Worm (Caenorhabditis elegans) whole organism, late embryonic: Measurements from ENCODE around the gene Y57G7A.11.
A peak's percentile ranks its signal among the peaks of the same experiment; 100 is the strongest.
"Not testable (repeated sequence)": the region's sequence is repeated elsewhere in the genome, so short reads cannot be mapped to it uniquely, and the experiment has no call there.

Experiments
- C08G9.2 ChIP-seq: sonication (generic microtip); optimal IDR thresholded peaks from 2 replicates; lab custom pipeline; 2016; ENCODE audit warnings: mild to moderate bottlenecking, missing genetic modification characterization, moderate library complexity, missing compliant biosample characterization
- F13H6.1 ChIP-seq: sonication (generic microtip); optimal IDR thresholded peaks from 2 replicates; lab custom pipeline; 2016; ENCODE audit warnings: missing genetic modification characterization, missing compliant biosample characterization
- K02D7.2 ChIP-seq: sonication (generic microtip); optimal IDR thresholded peaks from 2 replicates; lab custom pipeline; 2017; ENCODE audit warnings: mild to moderate bottlenecking, missing genetic modification characterization, missing compliant biosample characterization
- T23F11.4 ChIP-seq: fragments of 200-800 bp; sonication (Bioruptor generic); optimal IDR thresholded peaks from 2 replicates; lab custom pipeline; 2018; ENCODE audit warnings: mild to moderate bottlenecking, missing genetic modification characterization, missing compliant biosample characterization
- Y22D7AL.16 ChIP-seq: sonication (generic microtip); optimal IDR thresholded peaks from 2 replicates; lab custom pipeline; 2016; ENCODE audit warnings: missing genetic modification characterization, missing compliant biosample characterization
- ahr-1 ChIP-seq: sonication (generic microtip); optimal IDR thresholded peaks from 2 replicates; lab custom pipeline; 2016; ENCODE audit warnings: missing genetic modification characterization, missing compliant biosample characterization
- ceh-18 ChIP-seq: sonication (generic microtip); optimal IDR thresholded peaks from 2 replicates; lab custom pipeline; 2016; ENCODE audit warnings: missing genetic modification characterization, missing compliant biosample characterization
- ceh-2 ChIP-seq: sonication (generic microtip); optimal IDR thresholded peaks from 2 replicates; lab custom pipeline; 2016; ENCODE audit warnings: missing genotype, missing genetic modification characterization, missing compliant biosample characterization
- ceh-9 ChIP-seq: sonication (generic microtip); optimal IDR thresholded peaks from 2 replicates; lab custom pipeline; 2016; ENCODE audit warnings: mild to moderate bottlenecking, missing genetic modification characterization, inconsistent platforms, missing compliant biosample characterization
- dmd-4 ChIP-seq: sonication (generic microtip); optimal IDR thresholded peaks from 2 replicates; lab custom pipeline; 2016; ENCODE audit warnings: borderline replicate concordance, missing genetic modification characterization, missing compliant biosample characterization
- elt-2 ChIP-seq: sonication (generic microtip); optimal IDR thresholded peaks from 2 replicates; lab custom pipeline; 2016; ENCODE audit warnings: missing genetic modification reagents, missing genetic modification characterization, missing compliant biosample characterization
- ets-4 ChIP-seq: sonication (generic microtip); optimal IDR thresholded peaks from 2 replicates; lab custom pipeline; 2016; ENCODE audit warnings: missing genetic modification characterization, missing compliant biosample characterization
- eyg-1 ChIP-seq: sonication (generic microtip); optimal IDR thresholded peaks from 2 replicates; lab custom pipeline; 2016; ENCODE audit warnings: missing genotype, missing genetic modification characterization, missing compliant biosample characterization
- fkh-10 ChIP-seq: fragments of 150-350 bp; optimal IDR thresholded peaks from 2 replicates; lab custom pipeline; 2014; ENCODE audit warnings: missing biosample characterization, missing genetic modification reagents, missing genetic modification characterization
- fkh-6 ChIP-seq: sonication (generic microtip); optimal IDR thresholded peaks from 2 replicates; lab custom pipeline; 2016; ENCODE audit warnings: missing genetic modification characterization, missing compliant biosample characterization
- hlh-13 ChIP-seq: fragments of 200-800 bp; sonication (Bioruptor generic); optimal IDR thresholded peaks from 2 replicates; lab custom pipeline; 2018; ENCODE audit warnings: mild to moderate bottlenecking, missing genetic modification characterization, missing compliant biosample characterization
- hlh-15 ChIP-seq: sonication (generic microtip); optimal IDR thresholded peaks from 2 replicates; lab custom pipeline; 2016; ENCODE audit warnings: missing genetic modification characterization, missing compliant biosample characterization
- hlh-30 ChIP-seq: sonication (generic microtip); optimal IDR thresholded peaks from 2 replicates; lab custom pipeline; 2017; ENCODE audit warnings: antibody characterized with exemption, missing genetic modification characterization, missing compliant biosample characterization; ENCODE audit not compliant: insufficient read depth
- hlh-6 ChIP-seq: sonication (generic microtip); optimal IDR thresholded peaks from 2 replicates; lab custom pipeline; 2016; ENCODE audit warnings: missing genotype, missing genetic modification characterization, missing compliant biosample characterization
- hlh-8 ChIP-seq: sonication (generic microtip); optimal IDR thresholded peaks from 2 replicates; lab custom pipeline; 2016; ENCODE audit warnings: missing genotype, missing genetic modification characterization, missing compliant biosample characterization
- mec-3 ChIP-seq: sonication (generic microtip); optimal IDR thresholded peaks from 2 replicates; lab custom pipeline; 2016; ENCODE audit warnings: borderline replicate concordance, missing genetic modification characterization, missing compliant biosample characterization
- pat-9 ChIP-seq: fragments of 200-800 bp; sonication (Bioruptor generic); optimal IDR thresholded peaks from 2 replicates; lab custom pipeline; 2018; ENCODE audit warnings: mild to moderate bottlenecking, missing genetic modification characterization, moderate library complexity, missing compliant biosample characterization
- pqm-1 ChIP-seq: sonication (generic microtip); optimal IDR thresholded peaks from 2 replicates; lab custom pipeline; 2016; ENCODE audit warnings: missing genetic modification characterization, missing compliant biosample characterization
- rnt-1 ChIP-seq: sonication (generic microtip); optimal IDR thresholded peaks from 2 replicates; lab custom pipeline; 2016; ENCODE audit warnings: missing genetic modification characterization, missing compliant biosample characterization
- tbx-2 ChIP-seq: sonication (generic microtip); optimal IDR thresholded peaks from 2 replicates; lab custom pipeline; 2016; ENCODE audit warnings: missing genetic modification characterization, missing compliant biosample characterization
- ttx-3 ChIP-seq: sonication (generic microtip); optimal IDR thresholded peaks from 2 replicates; lab custom pipeline; 2016; ENCODE audit warnings: missing genetic modification reagents, missing genetic modification characterization, missing compliant biosample characterization
- unc-55 ChIP-seq: sonication (generic microtip); optimal IDR thresholded peaks from 2 replicates; lab custom pipeline; 2017; ENCODE audit warnings: missing biosample characterization, missing genetic modification reagents, missing genetic modification characterization
- ztf-16 ChIP-seq: sonication (generic microtip); optimal IDR thresholded peaks from 2 replicates; lab custom pipeline; 2017; ENCODE audit warnings: missing genetic modification characterization, missing compliant biosample characterization

The Y57G7A.11 gene

DNA sequence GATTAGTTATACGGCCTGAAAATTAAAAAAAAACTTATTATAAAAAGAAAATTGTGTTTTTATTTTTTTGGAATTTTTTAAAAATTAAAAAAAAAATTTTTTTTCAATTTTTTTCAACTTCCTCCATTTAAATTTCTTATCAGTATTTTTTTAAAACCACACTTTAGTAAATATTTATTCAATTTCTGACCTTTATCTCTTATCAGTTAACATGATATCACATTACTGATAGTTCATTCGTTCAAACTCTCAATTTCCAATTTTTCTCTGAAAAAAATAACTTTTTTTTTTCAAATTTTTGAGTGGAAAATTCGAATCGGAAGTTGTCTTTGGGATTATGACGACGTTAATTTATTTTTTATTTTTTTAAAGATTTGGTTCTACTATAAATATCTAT, 21.0 kb upstream of the Y57G7A.11 start:
- no peak for TF ChIP-seq Y22D7AL.16
- no peak for TF ChIP-seq T23F11.4 (GFP tag; lab: Kevin White, UChicago)
- peak; percentile 56 for TF ChIP-seq elt-2

DNA sequence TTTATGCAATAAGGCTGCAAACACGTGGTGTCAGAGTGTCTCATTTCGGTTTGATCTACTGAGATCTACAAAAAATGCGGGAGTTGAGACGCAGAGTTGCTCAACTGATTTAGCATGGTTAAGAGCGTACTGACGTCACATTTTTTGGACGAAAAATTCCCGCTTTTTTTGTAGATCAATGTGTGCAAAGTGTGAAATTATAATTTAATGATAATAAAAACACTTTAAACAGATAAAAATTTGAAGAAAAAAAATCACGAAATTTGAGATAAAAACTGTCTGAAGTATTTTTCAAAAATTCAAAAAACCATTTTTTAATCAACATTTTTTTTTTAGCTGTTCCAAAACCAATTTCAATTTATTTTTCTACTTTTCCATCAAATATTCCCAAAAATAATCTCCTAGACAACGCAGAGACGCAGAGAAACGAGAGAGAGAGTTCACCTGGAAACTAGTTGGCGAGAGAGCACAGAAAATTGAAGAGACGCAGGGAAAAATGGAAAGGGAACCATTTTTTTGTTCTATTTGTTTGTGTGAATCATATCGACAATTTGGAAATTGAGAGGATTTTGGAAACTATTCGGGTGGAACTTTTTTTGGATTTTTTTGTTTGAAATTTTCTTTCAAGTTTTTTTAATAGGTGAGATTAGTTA, 20.5 kb upstream of the Y57G7A.11 start:
- TF ChIP-seq mec-3: no peak
- no peak for TF ChIP-seq K02D7.2 (tag; lab: Kevin White, UChicago)
- TF ChIP-seq ceh-2: no peak
- no peak for TF ChIP-seq ahr-1
- TF ChIP-seq dmd-4: no peak
- no peak for TF ChIP-seq hlh-30
- no peak for TF ChIP-seq hlh-8 (tag; lab: Kevin White, UChicago)

DNA sequence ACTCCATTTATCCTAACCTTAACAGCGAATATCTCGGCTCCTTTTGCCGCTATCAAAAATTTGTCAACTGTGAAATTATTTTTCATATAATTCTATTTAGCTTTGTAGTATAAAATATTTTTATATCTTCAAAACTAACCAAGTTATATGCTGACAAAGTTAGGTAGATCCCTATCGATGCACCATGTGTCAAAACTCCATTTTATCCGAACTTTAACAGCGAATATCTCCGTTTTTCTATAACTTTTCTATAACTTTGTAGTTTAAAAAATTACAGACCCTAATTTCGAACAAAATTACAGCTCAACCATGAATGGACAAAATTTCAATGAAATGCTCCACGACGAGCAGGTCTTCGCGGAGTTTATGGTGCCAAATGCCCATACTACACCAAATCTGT, 19.1 kb upstream of the Y57G7A.11 start, which contains the start of gene Y57G7A.2:
Gene Y57G7A.2, plus strand, starts transcription at position 301 of the 400 bp plus-strand sequence.
- TF ChIP-seq unc-55 (GFP tag; lab: Kevin White, UChicago) (no peak), pat-9 (tag; lab: Kevin White, UChicago) (no peak), hlh-30 (no peak), hlh-13 (GFP tag; lab: Kevin White, UChicago) (no peak), ttx-3 (no peak), F13H6.1 (no peak), hlh-6 (tag; lab: Kevin White, UChicago) (no peak), pqm-1 (no peak), fkh-6 (tag; lab: Kevin White, UChicago) (no peak), dmd-4 (no peak)

DNA sequence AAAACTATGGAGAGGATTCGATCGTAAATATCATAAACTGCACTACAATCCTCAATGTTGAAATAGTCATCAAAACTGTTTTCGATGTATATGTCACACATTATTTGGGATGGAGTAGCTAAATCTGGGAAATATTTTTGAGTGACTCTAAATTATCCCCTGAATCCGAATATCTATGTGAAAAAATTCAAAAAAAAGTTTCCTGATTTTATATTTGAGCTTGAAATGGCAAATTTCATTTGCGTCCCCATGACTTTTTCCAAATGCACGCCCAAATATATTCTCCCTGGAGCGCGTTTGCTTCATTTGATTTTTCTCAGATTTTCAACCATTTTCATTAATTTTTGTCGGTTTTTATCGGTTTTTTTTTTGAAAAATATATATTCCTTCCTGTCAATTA, 16.5 kb upstream of the Y57G7A.11 start, which contains the start of gene srz-64:
Gene srz-64, minus strand, starts transcription at position 101 of the 400 bp plus-strand sequence.
- no peak for TF ChIP-seq hlh-15
- TF ChIP-seq C08G9.2 (tag; lab: Kevin White, UChicago): no peak
- no peak for TF ChIP-seq ztf-16 (tag; lab: Kevin White, UChicago)
- TF ChIP-seq, all 69 proteins: peak for 0

DNA sequence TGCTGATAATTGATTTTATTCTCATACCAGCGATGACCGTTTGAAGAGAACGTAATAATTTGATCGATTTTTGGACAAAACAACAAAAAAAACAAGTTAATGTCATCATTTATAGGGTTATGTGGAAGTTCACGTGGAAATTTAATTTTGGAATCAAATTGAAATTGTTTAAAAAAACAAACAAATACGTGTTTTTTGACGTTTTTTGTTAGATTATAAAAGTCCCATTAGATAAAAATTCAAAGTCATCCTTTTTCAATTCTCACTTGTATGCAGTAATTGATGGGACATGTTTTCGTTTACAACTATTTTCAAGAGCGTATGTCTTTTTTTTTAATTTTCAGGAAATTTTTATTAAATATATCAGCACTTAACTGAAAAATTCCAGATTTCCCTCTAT, 8.8 kb upstream of the Y57G7A.11 start, which contains the start of the genes Y57G7A.6 and Y57G7A.3:
Gene Y57G7A.6, minus strand, starts transcription at position 101 of the 400 bp plus-strand sequence.
Gene Y57G7A.3, plus strand, starts transcription at position 269 of the 400 bp plus-strand sequence.
- no peak for TF ChIP-seq pat-9 (tag; lab: Kevin White, UChicago)
- TF ChIP-seq, all 69 proteins: peak for 0

DNA sequence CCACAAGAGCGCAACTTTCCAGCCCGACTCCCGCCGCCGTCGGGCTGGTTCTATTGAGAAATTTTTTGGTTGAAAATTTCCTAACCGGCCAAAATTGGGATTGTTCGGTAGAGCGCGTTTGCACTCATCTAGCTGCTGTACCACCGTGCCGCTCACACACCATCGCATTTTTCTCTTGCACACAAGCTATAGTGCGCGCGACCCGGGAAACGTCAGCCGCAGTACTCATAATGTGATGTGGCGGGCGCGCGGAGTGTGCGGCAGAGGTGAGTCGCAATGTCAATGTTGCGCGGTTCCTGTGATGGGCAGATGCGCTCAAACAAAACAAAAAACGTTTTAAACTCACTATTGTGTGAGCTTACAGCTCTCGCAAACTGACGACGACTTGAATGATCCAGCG, 8.3 kb upstream of the Y57G7A.11 start:
- TF ChIP-seq ets-4 (tag; lab: Kevin White, UChicago): no peak

DNA sequence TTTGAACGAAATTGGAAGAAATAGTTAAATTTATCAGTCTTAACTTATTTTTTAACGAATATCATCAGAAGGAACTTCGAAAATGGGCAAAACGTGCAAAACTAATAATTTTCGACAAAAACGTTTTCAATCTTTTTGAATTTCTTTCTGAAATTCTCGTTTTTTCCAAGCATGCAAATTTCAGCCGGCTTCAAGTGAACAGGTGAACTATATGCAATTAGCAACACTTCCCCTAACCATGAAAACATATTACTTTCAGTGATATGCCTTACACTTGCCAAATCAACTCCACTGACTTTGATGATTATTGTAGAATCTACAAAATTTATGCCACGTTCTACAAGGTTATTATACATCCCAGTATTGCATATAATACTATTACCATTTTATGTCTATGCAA, 1.7 kb upstream of the Y57G7A.11 start, which contains the start of gene srz-63:
Gene srz-63, plus strand, starts transcription at position 301 of the 400 bp plus-strand sequence.
- TF ChIP-seq ets-4 (tag; lab: Kevin White, UChicago); ceh-2; ceh-18 (tag; lab: Kevin White, UChicago): not testable (repeated sequence)
- TF ChIP-seq, all 69 proteins: peak for 0; not testable (repeated sequence) for 69

DNA sequence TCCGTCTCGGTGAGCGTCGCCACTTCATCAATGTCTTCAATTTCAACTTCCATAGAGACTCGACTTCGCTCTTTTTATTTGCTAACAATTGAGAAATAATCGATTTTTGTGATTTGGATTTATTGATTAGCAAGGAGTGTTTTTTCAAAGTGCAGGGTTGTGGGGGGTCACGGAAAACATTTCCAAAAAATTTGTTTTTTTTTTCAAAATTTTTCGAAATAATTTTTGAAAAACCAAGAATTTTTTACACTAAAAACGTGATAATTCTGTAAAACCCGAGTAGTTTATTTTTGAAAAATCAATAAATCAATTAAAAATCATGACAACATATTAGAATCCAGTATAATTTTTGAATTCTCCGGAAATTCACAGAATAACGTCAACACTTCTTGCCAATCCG, 1.2 kb downstream of the Y57G7A.11 start, which contains the start of gene Y57G7A.5:
Gene Y57G7A.5, minus strand, starts transcription at position 101 of the 400 bp plus-strand sequence.
- TF ChIP-seq tbx-2 (no peak), fkh-10 (GFP tag; lab: Kevin White, UChicago) (no peak), rnt-1 (no peak), ceh-9 (tag; lab: Kevin White, UChicago) (no peak), ceh-2 (no peak), hlh-6 (tag; lab: Kevin White, UChicago) (no peak), hlh-30 (no peak), ahr-1 (no peak), eyg-1 (no peak)
